Worm (Caenorhabditis elegans) whole organism, mixed stage, embryonic: Measurements from ENCODE around the gene ZC404.1.
A peak's percentile ranks its signal among the peaks of the same experiment; 100 is the strongest.

Experiments used
- M03D4.4 ChIP-seq: sonication (generic microtip); optimal IDR thresholded peaks from 2 replicates; lab custom pipeline; 2017; ENCODE audit warnings: mild to moderate bottlenecking, missing genetic modification characterization, missing compliant biosample characterization
- bed-3 ChIP-seq: fragments of 200-800 bp; sonication (Bioruptor generic); optimal IDR thresholded peaks from 3 replicates; lab custom pipeline; 2018; ENCODE audit warnings: mild to moderate bottlenecking, missing genetic modification characterization, moderate library complexity, missing compliant biosample characterization
- blmp-1 ChIP-seq: fragments of 150-350 bp; optimal IDR thresholded peaks from 2 replicates; lab custom pipeline; 2014; ENCODE audit warnings: missing biosample characterization, missing genetic modification characterization
- ceh-39 ChIP-seq: fragments of 150-350 bp; optimal IDR thresholded peaks from 2 replicates; lab custom pipeline; 2014; ENCODE audit warnings: missing biosample characterization, missing genetic modification characterization
- ceh-43 ChIP-seq: fragments of 200-800 bp; sonication (Bioruptor generic); optimal IDR thresholded peaks from 2 replicates; lab custom pipeline; 2018; ENCODE audit warnings: mild to moderate bottlenecking, missing genetic modification characterization, moderate library complexity, missing compliant biosample characterization
- ceh-83 ChIP-seq: fragments of 200-800 bp; sonication (Bioruptor generic); optimal IDR thresholded peaks from 2 replicates; lab custom pipeline; 2018; ENCODE audit warnings: mild to moderate bottlenecking, missing genetic modification characterization, missing compliant biosample characterization
- ces-1 ChIP-seq: fragments of 150-350 bp; optimal IDR thresholded peaks from 2 replicates; lab custom pipeline; 2014; ENCODE audit warnings: missing biosample characterization, missing genetic modification reagents, missing genetic modification characterization
- drap-1 ChIP-seq: fragments of 200-800 bp; sonication (Bioruptor generic); optimal IDR thresholded peaks from 3 replicates; lab custom pipeline; 2018; ENCODE audit warnings: mild to moderate bottlenecking, missing genetic modification characterization, missing compliant biosample characterization
- elt-1 ChIP-seq: sonication (generic microtip); optimal IDR thresholded peaks from 2 replicates; lab custom pipeline; 2017; ENCODE audit warnings: missing genetic modification characterization, mild to moderate bottlenecking, missing compliant biosample characterization, antibody characterized with exemption, moderate library complexity, borderline replicate concordance; ENCODE audit not compliant: insufficient read depth
- elt-3 ChIP-seq: fragments of 150-350 bp; optimal IDR thresholded peaks from 2 replicates; lab custom pipeline; 2014; ENCODE audit warnings: missing biosample characterization, missing genetic modification characterization
- flh-1 ChIP-seq: fragments of 200-800 bp; sonication (Bioruptor generic); optimal IDR thresholded peaks from 2 replicates; lab custom pipeline; 2018; ENCODE audit warnings: mild to moderate bottlenecking, missing genetic modification characterization, moderate library complexity, missing compliant biosample characterization
- ham-2 ChIP-seq: fragments of 200-800 bp; sonication (Bioruptor generic); optimal IDR thresholded peaks from 2 replicates; lab custom pipeline; 2018; ENCODE audit warnings: mild to moderate bottlenecking, missing genetic modification characterization, missing compliant biosample characterization
- hlh-1 ChIP-seq: fragments of 150-350 bp; optimal IDR thresholded peaks from 2 replicates; lab custom pipeline; 2014; ENCODE audit warnings: missing biosample characterization, missing genetic modification reagents, missing genetic modification characterization
- lin-32 ChIP-seq: fragments of 200-800 bp; sonication (Bioruptor generic); optimal IDR thresholded peaks from 2 replicates; lab custom pipeline; 2018; ENCODE audit warnings: mild to moderate bottlenecking, missing genetic modification characterization, missing compliant biosample characterization
- mab-5 ChIP-seq: fragments of 150-350 bp; optimal IDR thresholded peaks from 2 replicates; lab custom pipeline; 2014; ENCODE audit warnings: missing biosample characterization, missing genetic modification characterization
- nhr-12 ChIP-seq: fragments of 150-350 bp; optimal IDR thresholded peaks from 2 replicates; lab custom pipeline; 2014; ENCODE audit warnings: missing biosample characterization, missing genetic modification characterization
- nhr-2 ChIP-seq: fragments of 150-350 bp; optimal IDR thresholded peaks from 2 replicates; lab custom pipeline; 2014; ENCODE audit warnings: missing biosample characterization, missing genetic modification characterization
- nhr-237 ChIP-seq: fragments of 150-350 bp; optimal IDR thresholded peaks from 2 replicates; lab custom pipeline; 2014; ENCODE audit warnings: missing biosample characterization, missing genetic modification characterization
- nhr-28 ChIP-seq: fragments of 150-350 bp; optimal IDR thresholded peaks from 2 replicates; lab custom pipeline; 2014; ENCODE audit warnings: missing biosample characterization, missing genetic modification characterization
- nhr-76 ChIP-seq: sonication (generic microtip); optimal IDR thresholded peaks from 2 replicates; lab custom pipeline; 2017; ENCODE audit warnings: missing biosample characterization, missing genetic modification characterization
- pha-4 ChIP-seq: fragments of 150-350 bp; optimal IDR thresholded peaks from 2 replicates; lab custom pipeline; 2018; ENCODE audit warnings: missing biosample characterization, missing genetic modification reagents, missing genetic modification characterization
- sem-2 ChIP-seq: fragments of 200-800 bp; sonication (Bioruptor generic); optimal IDR thresholded peaks from 2 replicates; lab custom pipeline; 2018; ENCODE audit warnings: mild to moderate bottlenecking, missing genetic modification characterization, missing compliant biosample characterization
- snpc-4 ChIP-seq: fragments of 150-350 bp; optimal IDR thresholded peaks from 2 replicates; lab custom pipeline; 2014; ENCODE audit warnings: missing biosample characterization, missing genetic modification characterization
- sptf-1 ChIP-seq: sonication (generic microtip); optimal IDR thresholded peaks from 2 replicates; lab custom pipeline; 2017; ENCODE audit warnings: mild to moderate bottlenecking, missing genetic modification characterization, moderate library complexity, missing compliant biosample characterization
- tbx-8 ChIP-seq: fragments of 200-800 bp; sonication (Bioruptor generic); optimal IDR thresholded peaks from 2 replicates; lab custom pipeline; 2018; ENCODE audit warnings: mild to moderate bottlenecking, missing genetic modification characterization, moderate library complexity, missing compliant biosample characterization
- unc-120 ChIP-seq: sonication (generic microtip); optimal IDR thresholded peaks from 2 replicates; lab custom pipeline; 2017; ENCODE audit warnings: missing genetic modification characterization, missing compliant biosample characterization; ENCODE audit not compliant: poor library complexity, severe bottlenecking
- unc-39 ChIP-seq: fragments of 150-350 bp; optimal IDR thresholded peaks from 2 replicates; lab custom pipeline; 2014; ENCODE audit warnings: missing biosample characterization, missing genetic modification characterization
- unc-62 ChIP-seq: fragments of 150-350 bp; optimal IDR thresholded peaks from 2 replicates; lab custom pipeline; 2014; ENCODE audit warnings: missing biosample characterization, missing genetic modification reagents, missing genetic modification characterization
- zip-8 ChIP-seq: fragments of 150-350 bp; optimal IDR thresholded peaks from 2 replicates; lab custom pipeline; 2014; ENCODE audit warnings: missing biosample characterization, missing genetic modification characterization

The ZC404.1 gene

ce11 chrV:6784853-6785492 lies 9.0 kb upstream of the ZC404.1 start, which contains the start of the genes spn-4 and spe-39 (continued):
- TF ChIP-seq elt-1 (tag; lab: Kevin White, UChicago) (peak; percentile 6), nhr-237 (tag; lab: Kevin White, UChicago) (peak; percentile 47), nhr-76 (tag; lab: Kevin White, UChicago) (no peak)
- TF ChIP-seq, all 35 proteins: peak for 16

- TF ChIP-seq elt-3 (no peak), zip-8 (tag; lab: Kevin White, UChicago) (no peak), blmp-1 (tag; lab: Kevin White, UChicago) (no peak), sem-2 (GFP tag; lab: Kevin White, UChicago) (no peak), drap-1 (GFP tag; lab: Kevin White, UChicago) (no peak), nhr-76 (tag; lab: Kevin White, UChicago) (no peak), ceh-43 (GFP tag; lab: Kevin White, UChicago) (no peak), ces-1 (no peak), flh-1 (no peak), nhr-2 (no peak), snpc-4 (tag; lab: Kevin White, UChicago) (no peak), lin-32 (no peak), unc-120 (tag; lab: Kevin White, UChicago) (no peak), bed-3 (GFP tag; lab: Kevin White, UChicago) (no peak)
These were observed 6.0 kb upstream of the ZC404.1 start, which contains the start of gene ZC404.2 for ce11 chrV:6787906-6788430. Gene ZC404.2 (plus strand): TSS chrV:6787952.

ce11 chrV:6792565-6792964 lies 1.4 kb upstream of the ZC404.1 start, which contains the start of gene gck-2:
Gene gck-2 (minus strand): TSS chrV:6792665.
- TF ChIP-seq flh-1 (no peak), drap-1 (GFP tag; lab: Kevin White, UChicago) (no peak), ham-2 (GFP tag; lab: Kevin White, UChicago) (no peak), lin-32 (no peak), unc-39 (tag; lab: Kevin White, UChicago) (no peak), snpc-4 (tag; lab: Kevin White, UChicago) (no peak), M03D4.4 (tag; lab: Kevin White, UChicago) (no peak), nhr-12 (tag; lab: Kevin White, UChicago) (no peak), tbx-8 (GFP tag; lab: Kevin White, UChicago) (no peak), sem-2 (GFP tag; lab: Kevin White, UChicago) (no peak), ceh-39 (tag; lab: Kevin White, UChicago) (no peak), zip-8 (tag; lab: Kevin White, UChicago) (no peak), nhr-28 (tag; lab: Kevin White, UChicago) (no peak), ceh-83 (GFP tag; lab: Kevin White, UChicago) (no peak), hlh-1 (tag; lab: Kevin White, UChicago) (no peak), unc-62 (GFP tag; lab: Kevin White, UChicago) (no peak), blmp-1 (tag; lab: Kevin White, UChicago) (no peak), unc-120 (tag; lab: Kevin White, UChicago) (no peak), sptf-1 (no peak)

- no peak for TF ChIP-seq unc-120 (tag; lab: Kevin White, UChicago)
- no peak for TF ChIP-seq mab-5 (tag; lab: Kevin White, UChicago)
These were observed 1.0 kb upstream of the ZC404.1 start for ce11 chrV:6792973-6793372.

ce11 chrV:6796264-6796663 lies 2.3 kb downstream of the ZC404.1 start:
- TF ChIP-seq mab-5 (tag; lab: Kevin White, UChicago) (no peak), bed-3 (GFP tag; lab: Kevin White, UChicago) (no peak), lin-32 (no peak), flh-1 (no peak), pha-4 (tag; lab: Kevin White, UChicago) (no peak), unc-62 (GFP tag; lab: Kevin White, UChicago) (no peak), nhr-2 (no peak), ces-1 (no peak), drap-1 (GFP tag; lab: Kevin White, UChicago) (no peak), nhr-12 (tag; lab: Kevin White, UChicago) (no peak), sptf-1 (no peak)
- TF ChIP-seq, all 35 proteins: peak for 0
